Fruit fly (Drosophila melanogaster) whole organism, pupa: ENCODE measurements around the gene Tbca.

Experiments used
- CG10348 ChIP-seq: fragments of 200-800 bp; sonication (Bioruptor generic); IDR thresholded peaks from 2 replicates; pipeline ENCODE4 v1.3.6; 2022; ENCODE audit warnings: missing biosample characterization, missing genetic modification characterization
- CG12605 ChIP-seq: fragments of 200-800 bp; sonication (Bioruptor generic); IDR thresholded peaks from 2 replicates; pipeline ENCODE4 v1.3.6; 2022; ENCODE audit warnings: missing biosample characterization, missing genetic modification characterization
- CG13204 ChIP-seq: fragments of 200-800 bp; sonication (Bioruptor generic); optimal IDR thresholded peaks from 2 replicates; lab custom pipeline; 2018; ENCODE audit warnings: missing biosample characterization, mild to moderate bottlenecking, missing genetic modification characterization, moderate library complexity
- CG14655 ChIP-seq: fragments of 200-800 bp; sonication (Bioruptor generic); optimal IDR thresholded peaks from 3 replicates; lab custom pipeline; 2017; ENCODE audit warnings: mild to moderate bottlenecking, missing biosample characterization, missing genetic modification reagents, missing genetic modification characterization
- CG15710 ChIP-seq: fragments of 200-800 bp; sonication (Bioruptor generic); optimal IDR thresholded peaks from 2 replicates; lab custom pipeline; 2018; ENCODE audit warnings: missing biosample characterization, mild to moderate bottlenecking, missing genetic modification characterization, moderate library complexity
- CG17806 ChIP-seq: fragments of 200-800 bp; sonication (Bioruptor generic); optimal IDR thresholded peaks from 2 replicates; lab custom pipeline; 2018; ENCODE audit warnings: missing biosample characterization, mild to moderate bottlenecking, missing genetic modification characterization, moderate library complexity
- CG32121 ChIP-seq: fragments of 200-800 bp; sonication (Bioruptor generic); IDR thresholded peaks from 2 replicates; pipeline ENCODE4 v1.3.6; 2022; ENCODE audit warnings: missing biosample characterization, missing genetic modification characterization
- CG34367 ChIP-seq: fragments of 200-800 bp; sonication (Bioruptor generic); optimal IDR thresholded peaks from 2 replicates; lab custom pipeline; 2018; ENCODE audit warnings: missing biosample characterization, mild to moderate bottlenecking, missing genetic modification characterization
- CG4496 ChIP-seq: fragments of 200-800 bp; sonication (Bioruptor generic); IDR thresholded peaks from 3 replicates; pipeline ENCODE4 v1.3.6; 2022; ENCODE audit warnings: missing biosample characterization, missing genetic modification characterization
- CG8159 ChIP-seq: fragments of 200-800 bp; sonication (Bioruptor generic); optimal IDR thresholded peaks from 3 replicates; lab custom pipeline; 2018; ENCODE audit warnings: missing biosample characterization, mild to moderate bottlenecking, missing genetic modification characterization, moderate library complexity
- CG8301 ChIP-seq: fragments of 200-800 bp; sonication (Bioruptor generic); optimal IDR thresholded peaks from 2 replicates; lab custom pipeline; 2018; ENCODE audit warnings: missing biosample characterization, mild to moderate bottlenecking, missing genetic modification characterization
- CG9948 ChIP-seq: fragments of 200-800 bp; sonication (Bioruptor generic); optimal IDR thresholded peaks from 2 replicates; lab custom pipeline; 2018; ENCODE audit warnings: missing biosample characterization, mild to moderate bottlenecking, missing genetic modification characterization, moderate library complexity
- D1 ChIP-seq: fragments of 200-800 bp; sonication (Bioruptor generic); optimal IDR thresholded peaks from 2 replicates; lab custom pipeline; 2018; ENCODE audit warnings: missing biosample characterization, mild to moderate bottlenecking, missing genetic modification characterization, moderate library complexity
- EcR ChIP-seq: fragments of 200-800 bp; sonication (Bioruptor generic); optimal IDR thresholded peaks from 3 replicates; lab custom pipeline; 2019; ENCODE audit warnings: missing biosample characterization, missing genetic modification characterization, mild to moderate bottlenecking, moderate library complexity, missing genetic modification reagents
- Ets98B ChIP-seq: fragments of 200-800 bp; sonication (Bioruptor generic); IDR thresholded peaks from 2 replicates; pipeline ENCODE4 v1.3.6; 2022; ENCODE audit warnings: missing biosample characterization, missing genetic modification characterization
- Pif1A ChIP-seq: fragments of 200-800 bp; sonication (Bioruptor generic); optimal IDR thresholded peaks from 3 replicates; lab custom pipeline; 2016; ENCODE audit warnings: missing biosample characterization, missing genetic modification characterization
- Pif1B ChIP-seq: fragments of 200-800 bp; sonication (Bioruptor generic); optimal IDR thresholded peaks from 3 replicates; lab custom pipeline; 2016; ENCODE audit warnings: missing biosample characterization, missing genetic modification characterization
- Snoo ChIP-seq: fragments of 200-800 bp; sonication (Bioruptor generic); optimal IDR thresholded peaks from 3 replicates; lab custom pipeline; 2017; ENCODE audit warnings: missing biosample characterization, mild to moderate bottlenecking, missing genetic modification characterization, inconsistent platforms
- fd96Ca ChIP-seq: fragments of 200-800 bp; sonication (Bioruptor generic); IDR thresholded peaks from 3 replicates; pipeline ENCODE4 v1.3.6; 2022; ENCODE audit warnings: missing biosample characterization, missing genetic modification characterization
- gl ChIP-seq: fragments of 200-800 bp; sonication (Bioruptor generic); optimal IDR thresholded peaks from 2 replicates; lab custom pipeline; 2018; ENCODE audit warnings: missing biosample characterization, mild to moderate bottlenecking, missing genetic modification characterization
- rn ChIP-seq: fragments of 200-800 bp; sonication (Bioruptor generic); IDR thresholded peaks from 2 replicates; pipeline ENCODE4 v1.3.6; 2022; ENCODE audit warnings: missing biosample characterization, missing genetic modification characterization

Tbca gene

DNA sequence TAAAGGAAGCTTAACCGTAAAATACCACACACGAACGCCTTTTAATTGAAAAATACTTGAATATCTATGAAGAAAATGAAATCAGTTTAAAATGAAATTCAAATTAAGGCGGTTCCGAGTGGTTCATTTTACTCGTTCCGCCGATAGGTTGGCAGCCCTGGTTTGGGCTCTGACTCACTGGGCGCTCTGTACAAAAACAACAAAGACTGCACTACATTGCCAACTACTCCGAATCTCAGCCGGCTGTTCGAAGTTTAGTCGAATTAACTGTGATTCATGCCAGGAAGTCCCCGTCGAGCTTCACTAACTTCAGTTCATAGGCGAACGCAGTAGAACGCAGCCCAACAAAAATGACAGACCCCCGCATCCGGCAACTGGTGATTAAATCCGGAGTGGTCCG, at the start of gene Tbca:
Tbca (plus strand) TSS at position 212 of the 400 bp plus-strand sequence.
- no peak for TF ChIP-seq CG8301 (tag; lab: Kevin White, UChicago)
- TF ChIP-seq CG9948: no peak
- no peak for TF ChIP-seq CG34367 (tag; lab: Kevin White, UChicago)
- TF ChIP-seq CG13204 (GFP tag; lab: Kevin White, UChicago): no peak
- TF ChIP-seq EcR: no peak
- TF ChIP-seq CG17806 (tag; lab: Kevin White, UChicago): peak; percentile 11
- TF ChIP-seq Pif1B (GFP tag; lab: Kevin White, UChicago): no peak
- TF ChIP-seq CG15710 (tag; lab: Kevin White, UChicago): no peak
- TF ChIP-seq CG12605 (GFP tag; lab: Robert Waterston, UW): 0 out of 2 replicates have a peak, but pooled peaks have one; percentile 8
- TF ChIP-seq rn (GFP tag; lab: Robert Waterston, UW): no peak
- TF ChIP-seq Snoo (tag; lab: Kevin White, UChicago): no peak
- TF ChIP-seq fd96Ca (GFP tag; lab: Robert Waterston, UW): no peak
- no peak for TF ChIP-seq Pif1A (GFP tag; lab: Kevin White, UChicago)
- no peak for TF ChIP-seq Ets98B
- TF ChIP-seq CG10348 (GFP tag; lab: Robert Waterston, UW): no peak
- no peak for TF ChIP-seq CG14655 (GFP tag; lab: Kevin White, UChicago)
- TF ChIP-seq CG8159 (tag; lab: Kevin White, UChicago): no peak
- no peak for TF ChIP-seq D1 (tag; lab: Kevin White, UChicago)
- TF ChIP-seq CG32121: no peak
- peak; percentile 61; the same call in 2 of the 3 replicates for TF ChIP-seq CG4496 (GFP tag; lab: Robert Waterston, UW)
- TF ChIP-seq gl (tag; lab: Kevin White, UChicago): peak; percentile 49
- TF ChIP-seq, all 21 proteins: peak for 4

DNA sequence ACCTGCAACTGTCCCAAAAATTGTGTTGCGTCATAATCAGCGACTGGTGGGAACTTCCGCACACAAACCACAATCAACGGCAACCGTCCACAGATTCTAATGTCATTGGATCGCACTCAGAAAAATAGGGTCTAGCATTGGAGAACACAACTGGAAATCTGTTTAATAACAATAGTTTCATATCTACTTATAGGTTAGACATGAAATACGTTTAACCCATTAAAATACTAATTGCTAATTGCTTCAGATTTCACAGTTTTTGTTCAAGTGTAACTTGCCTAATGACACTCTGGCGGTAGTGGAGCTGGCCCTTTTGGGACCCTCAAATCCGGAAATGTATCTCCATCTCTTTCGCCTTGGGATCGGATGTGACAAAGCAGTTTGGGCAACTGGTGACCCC, 46.6 kb upstream of the Tbca start:
- TF ChIP-seq EcR: no peak
- TF ChIP-seq CG14655 (GFP tag; lab: Kevin White, UChicago): peak; percentile 27

DNA sequence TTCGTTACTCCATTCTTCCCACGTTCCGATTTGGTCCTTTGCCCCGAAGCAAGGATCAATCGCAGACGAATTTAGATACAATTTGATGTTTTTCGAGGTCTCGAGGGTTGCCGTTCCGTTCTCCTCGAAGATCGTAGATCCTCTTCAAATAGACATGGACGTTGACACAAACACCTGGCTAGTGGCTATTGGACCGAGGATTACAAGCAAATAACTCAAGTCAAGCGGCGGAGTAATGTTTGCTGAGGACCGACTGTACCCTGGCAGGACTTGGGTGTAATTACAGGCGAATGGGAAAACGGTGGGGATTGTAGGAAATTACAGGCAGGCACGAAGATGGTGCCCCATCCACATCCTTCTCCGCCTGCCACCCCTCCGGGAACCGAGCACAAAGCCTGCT, 45.7 kb upstream of the Tbca start:
- TF ChIP-seq CG12605 (GFP tag; lab: Robert Waterston, UW) (no peak), Ets98B (no peak), EcR (no peak), CG13204 (GFP tag; lab: Kevin White, UChicago) (no peak), Snoo (tag; lab: Kevin White, UChicago) (no peak), CG17806 (tag; lab: Kevin White, UChicago) (no peak), CG14655 (GFP tag; lab: Kevin White, UChicago) (no peak), Pif1A (GFP tag; lab: Kevin White, UChicago) (no peak), Pif1B (GFP tag; lab: Kevin White, UChicago) (no peak), CG32121 (no peak), CG15710 (tag; lab: Kevin White, UChicago) (no peak), fd96Ca (GFP tag; lab: Robert Waterston, UW) (no peak), CG4496 (GFP tag; lab: Robert Waterston, UW) (no peak), CG10348 (GFP tag; lab: Robert Waterston, UW) (no peak), CG34367 (tag; lab: Kevin White, UChicago) (no peak), rn (GFP tag; lab: Robert Waterston, UW) (no peak), CG9948 (no peak), D1 (tag; lab: Kevin White, UChicago) (no peak)

DNA sequence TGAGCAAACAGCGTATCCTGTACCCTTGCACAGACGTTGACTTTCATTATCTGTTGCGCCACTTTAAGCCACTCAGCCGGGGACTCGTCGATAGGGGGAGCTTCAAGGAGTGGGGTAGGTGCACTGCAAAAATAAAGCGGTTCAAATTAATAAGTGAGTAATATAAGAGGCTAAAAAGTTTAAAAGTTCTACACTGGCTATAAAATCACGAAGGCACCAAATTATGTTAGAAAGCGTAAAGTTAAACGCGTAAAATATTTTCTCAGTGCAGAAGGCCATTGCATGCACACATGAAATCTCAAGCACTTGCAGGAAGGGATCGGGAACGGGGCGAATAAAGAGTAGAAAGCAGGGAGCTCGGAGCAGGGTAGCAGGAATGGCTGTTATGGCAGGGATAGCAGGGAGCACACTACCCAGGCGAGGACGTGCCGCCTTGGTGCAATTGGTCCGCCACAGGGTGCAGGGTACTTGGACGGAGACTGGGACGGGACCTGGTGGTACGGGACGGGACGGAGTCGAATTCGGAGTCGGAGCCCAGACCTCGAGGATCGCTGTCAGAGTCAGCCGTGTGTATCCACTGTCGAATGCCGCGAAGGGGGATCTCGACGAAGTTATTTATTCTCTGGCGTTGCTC, 45.0 kb upstream of the Tbca start:
- TF ChIP-seq CG14655 (GFP tag; lab: Kevin White, UChicago): peak; percentile 78
- peak; percentile 81 for TF ChIP-seq Pif1B (GFP tag; lab: Kevin White, UChicago)
- TF ChIP-seq CG10348 (GFP tag; lab: Robert Waterston, UW): no peak
- peak; percentile 65 for TF ChIP-seq CG13204 (GFP tag; lab: Kevin White, UChicago)
- peak; percentile 65 for TF ChIP-seq CG12605 (GFP tag; lab: Robert Waterston, UW)
- peak; percentile 94 for TF ChIP-seq CG17806 (tag; lab: Kevin White, UChicago)
- peak; percentile 89 for TF ChIP-seq gl (tag; lab: Kevin White, UChicago)
- TF ChIP-seq D1 (tag; lab: Kevin White, UChicago): peak; percentile 80
- TF ChIP-seq Ets98B: 0 out of 2 replicates have a peak, but pooled peaks have one; percentile 20
- peak; percentile 52; the same call in 1 of the 3 replicates for TF ChIP-seq CG4496 (GFP tag; lab: Robert Waterston, UW)
- peak; percentile 90 for TF ChIP-seq CG34367 (tag; lab: Kevin White, UChicago)
- TF ChIP-seq rn (GFP tag; lab: Robert Waterston, UW): no peak
- TF ChIP-seq CG32121: no peak
- peak; percentile 50 for TF ChIP-seq CG8301 (tag; lab: Kevin White, UChicago)
- peak; percentile 90 for TF ChIP-seq CG15710 (tag; lab: Kevin White, UChicago)
- TF ChIP-seq Pif1A (GFP tag; lab: Kevin White, UChicago): peak; percentile 85
- peak; percentile 95 for TF ChIP-seq CG8159 (tag; lab: Kevin White, UChicago)
- peak; percentile 29 for TF ChIP-seq EcR
- peak; percentile 91 for TF ChIP-seq CG9948
- TF ChIP-seq Snoo (tag; lab: Kevin White, UChicago): peak; percentile 91
- TF ChIP-seq fd96Ca (GFP tag; lab: Robert Waterston, UW): peak; percentile 68; the same call in 2 of the 3 replicates

DNA sequence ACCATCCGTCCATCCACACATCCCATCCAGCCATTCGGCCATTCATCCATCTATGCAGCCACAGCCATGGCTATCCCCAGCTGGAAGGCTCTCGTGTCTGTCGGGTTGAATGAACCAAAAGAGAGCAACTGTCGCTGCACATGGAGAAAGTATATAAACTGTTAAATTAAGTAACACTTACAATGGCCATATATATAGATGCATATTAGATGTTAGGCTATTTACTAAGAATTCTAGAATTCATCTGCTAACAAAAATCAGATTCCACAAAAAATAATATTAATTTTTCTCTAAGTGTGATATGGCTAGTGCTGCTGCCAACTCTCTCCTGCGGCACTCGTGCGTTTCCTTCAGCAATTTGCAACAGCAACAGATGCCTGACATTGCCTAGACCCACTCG, 43.1 kb upstream of the Tbca start:
- TF ChIP-seq CG13204 (GFP tag; lab: Kevin White, UChicago) (peak; percentile 8), CG8301 (tag; lab: Kevin White, UChicago) (peak; percentile 91), Pif1B (GFP tag; lab: Kevin White, UChicago) (peak; percentile 73), CG34367 (tag; lab: Kevin White, UChicago) (peak; percentile 66), CG32121 (0 out of 2 replicates have a peak, but pooled peaks have one; percentile 43), EcR (peak; percentile 92), D1 (tag; lab: Kevin White, UChicago) (no peak), CG17806 (tag; lab: Kevin White, UChicago) (peak; percentile 71), Snoo (tag; lab: Kevin White, UChicago) (no peak), Pif1A (GFP tag; lab: Kevin White, UChicago) (peak; percentile 72), CG9948 (peak; percentile 81), fd96Ca (GFP tag; lab: Robert Waterston, UW) (peak; percentile 72), gl (tag; lab: Kevin White, UChicago) (peak; percentile 14), Ets98B (peak; percentile 76), CG15710 (tag; lab: Kevin White, UChicago) (peak; percentile 64), CG14655 (GFP tag; lab: Kevin White, UChicago) (peak; percentile 93), rn (GFP tag; lab: Robert Waterston, UW) (0 out of 2 replicates have a peak, but pooled peaks have one; percentile 32), CG8159 (tag; lab: Kevin White, UChicago) (peak; percentile 60), CG12605 (GFP tag; lab: Robert Waterston, UW) (peak; percentile 78), CG10348 (GFP tag; lab: Robert Waterston, UW) (no peak), CG4496 (GFP tag; lab: Robert Waterston, UW) (peak; percentile 84)
